Fruit fly (Drosophila melanogaster): Measurements from ENCODE around the gene Mkp.
A peak's percentile ranks its signal among the peaks of the same experiment; 100 is the strongest.

Mkp gene

dm6 chr3L:211200-211599 lies 26.9 kb upstream of the Mkp start, which contains the start of gene Prp4k (continued):
- TF ChIP-seq Fer3 (tag; optimal IDR thresholded peaks at IDR 0.05), result no peak
- peak; percentile 62 for TF ChIP-seq CG9797 (GFP tag; optimal IDR thresholded peaks at IDR 0.05)
- TF ChIP-seq cato (GFP tag; optimal IDR thresholded peaks at IDR 0.05; ENCODE audit: borderline replicate concordance), result no peak
- peak; percentile 27; the same call in 1 of the 3 replicates for TF ChIP-seq CG34422 (GFP tag; IDR thresholded peaks at IDR 0.05)
- peak; percentile 4 for TF ChIP-seq Dp (GFP tag; optimal IDR thresholded peaks at IDR 0.05)
- no peak for TF ChIP-seq Ssrp (tag; optimal IDR thresholded peaks at IDR 0.05)
- TF ChIP-seq Med (GFP tag), result peak; percentile 70
- peak; percentile 49 for TF ChIP-seq nom (GFP tag; optimal IDR thresholded peaks at IDR 0.05)
- TF ChIP-seq BEAF-32 (GFP tag; optimal IDR thresholded peaks at IDR 0.05), result peak; percentile 11
- TF ChIP-seq Eip74EF (GFP tag; optimal IDR thresholded peaks at IDR 0.05), result no peak
- TF ChIP-seq disco-r (GFP tag; optimal IDR thresholded peaks at IDR 0.05), result no peak
- no peak for TF ChIP-seq chinmo (GFP tag; IDR thresholded peaks at IDR 0.05; ENCODE audit: partially characterized antibody)
- TF ChIP-seq CG13424 (tag; optimal IDR thresholded peaks at IDR 0.05), result no peak
- TF ChIP-seq oc (tag; optimal IDR thresholded peaks at IDR 0.05), result no peak
- no peak for TF ChIP-seq CG7963 (GFP tag; IDR thresholded peaks at IDR 0.05; ENCODE audit: partially characterized antibody)
- TF ChIP-seq CG17829 (tag; optimal IDR thresholded peaks at IDR 0.05), result peak; percentile 19
- peak; percentile 72 for TF ChIP-seq YL-1 (GFP tag; optimal IDR thresholded peaks at IDR 0.05)
- peak; percentile 87 for TF ChIP-seq CG4617 (GFP tag; optimal IDR thresholded peaks at IDR 0.05; ENCODE audit: borderline replicate concordance)
- TF ChIP-seq CG14710 (tag; optimal IDR thresholded peaks at IDR 0.05), result peak; percentile 37
- no peak for TF ChIP-seq gem (tag; optimal IDR thresholded peaks at IDR 0.05)
- TF ChIP-seq Fer1 (GFP tag; optimal IDR thresholded peaks at IDR 0.05), result peak; percentile 21
- TF ChIP-seq CG8388 (GFP tag; optimal IDR thresholded peaks at IDR 0.05), result no peak
- TF ChIP-seq CG15514 (GFP tag; optimal IDR thresholded peaks at IDR 0.05), result peak; percentile 39
- 0 out of 3 replicates have a peak, but pooled peaks have one; percentile 26 for TF ChIP-seq CG14860 (GFP tag; IDR thresholded peaks at IDR 0.05; ENCODE audit: partially characterized antibody)
- TF ChIP-seq CG6175 (GFP tag; IDR thresholded peaks at IDR 0.05), result 0 out of 3 replicates have a peak, but pooled peaks have one; percentile 11
- TF ChIP-seq Deaf1 (tag; optimal IDR thresholded peaks at IDR 0.05), result peak; percentile 58
- no peak for TF ChIP-seq grau (tag; optimal IDR thresholded peaks at IDR 0.05)
- TF ChIP-seq crol (GFP tag; IDR thresholded peaks at IDR 0.05), result peak; percentile 42; the same call in 1 of the 2 replicates
- TF ChIP-seq stwl (tag; optimal IDR thresholded peaks at IDR 0.05), result peak; percentile 50
- no peak for TF ChIP-seq Dek (tag; optimal IDR thresholded peaks at IDR 0.05)
- TF ChIP-seq Hr51 (GFP tag; optimal IDR thresholded peaks at IDR 0.05), result no peak
- peak; percentile 63 for TF ChIP-seq CG12659 (GFP tag; optimal IDR thresholded peaks at IDR 0.05)
- peak; percentile 56 for TF ChIP-seq bigmax (GFP tag; optimal IDR thresholded peaks at IDR 0.05)
- 0 out of 4 replicates have a peak, but pooled peaks have one; percentile 33 for TF ChIP-seq Dll (GFP tag; IDR thresholded peaks at IDR 0.05; ENCODE audit: partially characterized antibody)
- peak; percentile 67 for TF ChIP-seq gfzf (GFP tag; optimal IDR thresholded peaks at IDR 0.05)
- TF ChIP-seq trem (tag; optimal IDR thresholded peaks at IDR 0.05), result peak; percentile 41
- TF ChIP-seq MBD-R2 (GFP tag; IDR thresholded peaks at IDR 0.05), result peak; percentile 61
- TF ChIP-seq Mrtf (GFP tag; IDR thresholded peaks at IDR 0.05), result no peak
- no peak for TF ChIP-seq CG34376 (GFP tag; optimal IDR thresholded peaks at IDR 0.05)
- TF ChIP-seq CG3163 (GFP tag; optimal IDR thresholded peaks at IDR 0.05), result no peak
- peak; percentile 50 for TF ChIP-seq pzg (GFP tag; optimal IDR thresholded peaks at IDR 0.05)

Data from whole organism, embryonic.